Fruit fly (Drosophila melanogaster) whole organism, embryonic: Measurements from ENCODE around the gene CG13038.
A peak's percentile ranks its signal among the peaks of the same experiment; 100 is the strongest.

Source experiments
- Aef1 ChIP-seq: fragments of 200-800 bp; sonication (Bioruptor generic); IDR thresholded peaks from 3 replicates; pipeline ENCODE4 v1.3.6; 2022; ENCODE audit warnings: missing biosample characterization, missing genetic modification characterization
- Atf-2 ChIP-seq: fragments of 200-800 bp; sonication (Bioruptor generic); optimal IDR thresholded peaks from 2 replicates; lab custom pipeline; 2016; ENCODE audit warnings: missing biosample characterization, missing genetic modification characterization
- B-H1 ChIP-seq: fragments of 200-800 bp; sonication (Bioruptor generic); IDR thresholded peaks from 3 replicates; pipeline ENCODE4 v1.3.6; 2022; ENCODE audit warnings: missing biosample characterization, missing genetic modification characterization
- BEAF-32 ChIP-seq: fragments of 200-800 bp; sonication (Bioruptor generic); optimal IDR thresholded peaks from 3 replicates; lab custom pipeline; 2017; ENCODE audit warnings: missing biosample characterization, missing genetic modification characterization, mild to moderate bottlenecking, moderate library complexity, missing genetic modification reagents
- Blimp-1 ChIP-seq: fragments of 200-800 bp; sonication (Bioruptor generic); optimal IDR thresholded peaks from 3 replicates; lab custom pipeline; 2018; ENCODE audit warnings: missing biosample characterization, missing genetic modification characterization, mild to moderate bottlenecking, moderate library complexity, missing genetic modification reagents
- CG10209 ChIP-seq: fragments of 200-800 bp; sonication (Bioruptor generic); optimal IDR thresholded peaks from 3 replicates; lab custom pipeline; 2017; ENCODE audit warnings: missing biosample characterization, mild to moderate bottlenecking, missing genetic modification characterization, missing genetic modification reagents
- CG10274 ChIP-seq: fragments of 200-800 bp; sonication (Bioruptor generic); optimal IDR thresholded peaks from 3 replicates; lab custom pipeline; 2017; ENCODE audit warnings: missing biosample characterization, mild to moderate bottlenecking, missing genetic modification characterization
- CG10321 ChIP-seq: fragments of 200-800 bp; sonication (Bioruptor generic); IDR thresholded peaks from 2 replicates; pipeline ENCODE4 v1.3.6; 2022; ENCODE audit warnings: missing biosample characterization, missing genetic modification characterization
- CG11247 ChIP-seq: fragments of 200-800 bp; sonication (Bioruptor generic); IDR thresholded peaks from 2 replicates; pipeline ENCODE4 v1.3.6; 2022; ENCODE audit warnings: missing biosample characterization, missing genetic modification characterization
- CG12071 ChIP-seq: fragments of 200-800 bp; sonication (Bioruptor generic); optimal IDR thresholded peaks from 3 replicates; lab custom pipeline; 2018; ENCODE audit warnings: missing biosample characterization, mild to moderate bottlenecking, missing genetic modification characterization
- CG12219 ChIP-seq: fragments of 200-800 bp; sonication (Bioruptor generic); optimal IDR thresholded peaks from 3 replicates; lab custom pipeline; 2018; ENCODE audit warnings: missing biosample characterization, mild to moderate bottlenecking, missing genetic modification characterization
- CG15269 ChIP-seq: fragments of 200-800 bp; sonication (Bioruptor generic); optimal IDR thresholded peaks from 2 replicates; lab custom pipeline; 2018; ENCODE audit warnings: missing biosample characterization, mild to moderate bottlenecking, missing genetic modification characterization, moderate library complexity
- CG15601 ChIP-seq: fragments of 200-800 bp; sonication (Bioruptor generic); optimal IDR thresholded peaks from 3 replicates; lab custom pipeline; 2019; ENCODE audit warnings: missing biosample characterization, mild to moderate bottlenecking, missing genetic modification characterization, moderate library complexity
- CG17359 ChIP-seq: fragments of 200-800 bp; sonication (Bioruptor generic); optimal IDR thresholded peaks from 3 replicates; lab custom pipeline; 2018; ENCODE audit warnings: missing biosample characterization, mild to moderate bottlenecking, missing genetic modification characterization, moderate library complexity
- CG18011 ChIP-seq: fragments of 200-800 bp; sonication (Bioruptor generic); optimal IDR thresholded peaks from 2 replicates; lab custom pipeline; 2017; ENCODE audit warnings: missing biosample characterization, missing genetic modification characterization, mild to moderate bottlenecking, moderate library complexity, missing genotype
- CG18262 ChIP-seq: fragments of 200-800 bp; optimal IDR thresholded peaks from 3 replicates; lab custom pipeline; 2019; ENCODE audit warnings: missing biosample characterization, mild to moderate bottlenecking, missing genetic modification characterization, moderate library complexity
- CG6254 ChIP-seq: fragments of 200-800 bp; sonication (Bioruptor generic); optimal IDR thresholded peaks from 3 replicates; lab custom pipeline; 2017; ENCODE audit warnings: mild to moderate bottlenecking, missing biosample characterization, missing genetic modification reagents, missing genetic modification characterization
- CG6854 ChIP-seq: fragments of 200-800 bp; sonication (Bioruptor generic); optimal IDR thresholded peaks from 3 replicates; lab custom pipeline; 2017; ENCODE audit warnings: missing biosample characterization, mild to moderate bottlenecking, missing genetic modification characterization
- CG7928 ChIP-seq: fragments of 200-800 bp; sonication (Bioruptor generic); optimal IDR thresholded peaks from 2 replicates; lab custom pipeline; 2017; ENCODE audit warnings: missing biosample characterization, mild to moderate bottlenecking, missing genetic modification characterization
- CG9797 ChIP-seq: fragments of 200-800 bp; sonication (Bioruptor generic); optimal IDR thresholded peaks from 3 replicates; lab custom pipeline; 2018; ENCODE audit warnings: missing biosample characterization, mild to moderate bottlenecking, missing genetic modification characterization
- Dfd ChIP-seq, 2 experiments: fragments of >200 bp; optimal IDR thresholded peaks; 2 replicates each; lab custom pipeline; 2017; ENCODE audit warnings: missing biosample characterization in 2 of 2, missing genetic modification characterization in 2 of 2
- Dp ChIP-seq: fragments of 200-800 bp; sonication (Bioruptor generic); optimal IDR thresholded peaks from 2 replicates; lab custom pipeline; 2018; ENCODE audit warnings: missing biosample characterization, mild to moderate bottlenecking, missing genetic modification characterization, moderate library complexity
- HmgD ChIP-seq: fragments of 200-800 bp; sonication (Bioruptor generic); optimal IDR thresholded peaks from 3 replicates; lab custom pipeline; 2016; ENCODE audit warnings: missing biosample characterization, missing genetic modification characterization
- Hmr ChIP-seq: fragments of 200-800 bp; sonication (Bioruptor generic); optimal IDR thresholded peaks from 3 replicates; lab custom pipeline; 2017; ENCODE audit warnings: mild to moderate bottlenecking, missing biosample characterization, missing genetic modification reagents, missing genetic modification characterization
- Hmx ChIP-seq: fragments of 200-800 bp; sonication (Bioruptor generic); optimal IDR thresholded peaks from 2 replicates; lab custom pipeline; 2016; ENCODE audit warnings: missing biosample characterization, missing genetic modification characterization
- Hr51 ChIP-seq, 2 experiments: fragments of 200-800 bp; sonication (Bioruptor generic); optimal IDR thresholded peaks; 2 replicates in 1 of 2; 3 replicates in 1 of 2; lab custom pipeline; 2016 to 2018; ENCODE audit warnings: missing biosample characterization in 2 of 2, missing genetic modification characterization in 2 of 2, mild to moderate bottlenecking in 1 of 2, moderate library complexity in 1 of 2
- NC2β ChIP-seq: fragments of 200-800 bp; sonication (Bioruptor generic); optimal IDR thresholded peaks from 2 replicates; lab custom pipeline; 2016; ENCODE audit warnings: missing biosample characterization, missing genetic modification characterization
- Opbp ChIP-seq: fragments of 200-800 bp; sonication (Bioruptor generic); IDR thresholded peaks from 3 replicates; pipeline ENCODE4 v1.3.6; 2022; ENCODE audit warnings: missing biosample characterization, missing genetic modification characterization; ENCODE audit not compliant: partially characterized antibody
- Optix ChIP-seq: fragments of 200-800 bp; sonication (Bioruptor generic); IDR thresholded peaks from 3 replicates; pipeline ENCODE4 v1.3.6; 2022; ENCODE audit warnings: missing biosample characterization, missing genetic modification characterization
- Ptx1 ChIP-seq: fragments of 200-800 bp; sonication (Bioruptor generic); IDR thresholded peaks from 2 replicates; pipeline ENCODE4 v1.3.6; 2022; ENCODE audit warnings: missing biosample characterization, missing genetic modification characterization
- Spps ChIP-seq: fragments of 200-800 bp; sonication (Bioruptor generic); optimal IDR thresholded peaks from 2 replicates; lab custom pipeline; 2018; ENCODE audit warnings: missing biosample characterization, mild to moderate bottlenecking, missing genetic modification characterization
- ato ChIP-seq: fragments of 200-800 bp; sonication (Bioruptor generic); IDR thresholded peaks from 2 replicates; pipeline ENCODE4 v1.3.6; 2022; ENCODE audit warnings: missing biosample characterization, missing genetic modification characterization; ENCODE audit not compliant: partially characterized antibody
- bab2 ChIP-seq: fragments of 200-800 bp; sonication (Bioruptor generic); optimal IDR thresholded peaks from 2 replicates; lab custom pipeline; 2016; ENCODE audit warnings: missing biosample characterization, missing genetic modification characterization
- cato ChIP-seq: fragments of 200-800 bp; sonication (Bioruptor generic); optimal IDR thresholded peaks from 2 replicates; lab custom pipeline; 2016; ENCODE audit warnings: missing biosample characterization, missing genetic modification characterization, borderline replicate concordance
- cg ChIP-seq: fragments of 200-800 bp; sonication (Bioruptor generic); optimal IDR thresholded peaks from 3 replicates; lab custom pipeline; 2019; ENCODE audit warnings: missing biosample characterization, mild to moderate bottlenecking, missing genetic modification characterization, moderate library complexity
- chm ChIP-seq: fragments of 200-800 bp; sonication (Bioruptor generic); IDR thresholded peaks from 2 replicates; pipeline ENCODE4 v1.3.6; 2022; ENCODE audit warnings: missing biosample characterization, missing genetic modification characterization
- dpn ChIP-seq, 2 experiments: fragments of 200-800 bp; sonication (Bioruptor generic); optimal IDR thresholded peaks; 3 replicates each; lab custom pipeline; 2016; ENCODE audit warnings: missing biosample characterization in 2 of 2, missing genetic modification characterization in 2 of 2
- en ChIP-seq: fragments of 200-800 bp; sonication (Bioruptor generic); optimal IDR thresholded peaks from 2 replicates; lab custom pipeline; 2016; ENCODE audit warnings: missing biosample characterization, missing genetic modification characterization
- eyg ChIP-seq: fragments of 200-800 bp; sonication (Bioruptor generic); optimal IDR thresholded peaks from 3 replicates; lab custom pipeline; 2016; ENCODE audit warnings: missing biosample characterization, missing genetic modification characterization
- fd3F ChIP-seq: fragments of 200-800 bp; sonication (Bioruptor generic); optimal IDR thresholded peaks from 2 replicates; lab custom pipeline; 2018; ENCODE audit warnings: missing biosample characterization, mild to moderate bottlenecking, missing genetic modification characterization, moderate library complexity
- fru ChIP-seq: fragments of >200 bp; optimal IDR thresholded peaks from 2 replicates; lab custom pipeline; 2017
- lab ChIP-seq: fragments of 200-800 bp; sonication (Bioruptor generic); optimal IDR thresholded peaks from 3 replicates; lab custom pipeline; 2017; ENCODE audit warnings: missing biosample characterization, missing genetic modification characterization, mild to moderate bottlenecking, moderate library complexity, missing genetic modification reagents
- mld ChIP-seq: fragments of 200-800 bp; sonication (Bioruptor generic); IDR thresholded peaks from 3 replicates; pipeline ENCODE4 v1.3.6; 2022; ENCODE audit warnings: missing biosample characterization, missing genetic modification characterization; ENCODE audit not compliant: partially characterized antibody
- oc ChIP-seq: fragments of 200-800 bp; sonication (Bioruptor generic); optimal IDR thresholded peaks from 2 replicates; lab custom pipeline; 2018; ENCODE audit warnings: missing biosample characterization, mild to moderate bottlenecking, missing genetic modification characterization, moderate library complexity
- odd ChIP-seq: fragments of 200-800 bp; sonication (Bioruptor generic); optimal IDR thresholded peaks from 2 replicates; lab custom pipeline; 2017; ENCODE audit warnings: missing biosample characterization, mild to moderate bottlenecking, missing genetic modification characterization
- p53 ChIP-seq: fragments of 200-800 bp; sonication (Bioruptor generic); optimal IDR thresholded peaks from 2 replicates; lab custom pipeline; 2016; ENCODE audit warnings: missing biosample characterization, missing genetic modification characterization
- sens-2 ChIP-seq: fragments of 200-800 bp; sonication (Bioruptor generic); IDR thresholded peaks from 2 replicates; pipeline ENCODE4 v1.3.6; 2022; ENCODE audit warnings: missing biosample characterization, missing genetic modification characterization
- slou ChIP-seq: fragments of 200-800 bp; sonication (Bioruptor generic); optimal IDR thresholded peaks from 3 replicates; lab custom pipeline; 2016; ENCODE audit warnings: missing biosample characterization, missing genetic modification characterization
- ttk ChIP-seq: fragments of 200-800 bp; sonication (Bioruptor generic); IDR thresholded peaks from 2 replicates; pipeline ENCODE4 v2.1.2; 2022; ENCODE audit warnings: missing biosample characterization, missing genetic modification characterization
- tx ChIP-seq: fragments of 200-800 bp; sonication (Bioruptor generic); optimal IDR thresholded peaks from 2 replicates; lab custom pipeline; 2016; ENCODE audit warnings: missing biosample characterization, missing genetic modification characterization

Gene CG13038

dm6 chr3L:16289067-16289466 lies 38.6 kb downstream of the CG13038 start (continued):
- TF ChIP-seq Opbp (GFP tag; lab: Robert Waterston, UW) (no peak), CG6854 (GFP tag; lab: Kevin White, UChicago) (no peak), NC2β (GFP tag; lab: Kevin White, UChicago) (no peak), Spps (tag; lab: Kevin White, UChicago) (no peak), CG18011 (GFP tag; lab: Kevin White, UChicago) (no peak), CG7928 (GFP tag; lab: Kevin White, UChicago) (no peak), Ptx1 (0 out of 2 replicates have a peak, but pooled peaks have one; percentile 43), Dp (no peak), Optix (GFP tag; lab: Robert Waterston, UW) (no peak), p53 (GFP tag; lab: Kevin White, UChicago) (no peak), CG6254 (no peak), CG9797 (GFP tag; lab: Kevin White, UChicago) (no peak), Aef1 (0 out of 3 replicates have a peak, but pooled peaks have one; percentile 16), odd (GFP tag; lab: Kevin White, UChicago) (no peak), CG10274 (no peak), BEAF-32 (GFP tag; lab: Kevin White, UChicago) (no peak), HmgD (GFP tag; lab: Kevin White, UChicago) (no peak), CG10209 (GFP tag; lab: Kevin White, UChicago) (peak; percentile 23), Atf-2 (GFP tag; lab: Kevin White, UChicago) (no peak), bab2 (no peak), ato (no peak), Dfd (GFP tag; optimal IDR thresholded peaks at IDR 0.05; lab: Kevin White, UChicago) (no peak), CG10321 (0 out of 2 replicates have a peak, but pooled peaks have one; percentile 9), mld (GFP tag; lab: Robert Waterston, UW) (no peak), CG18262 (tag; lab: Kevin White, UChicago) (no peak), lab (GFP tag; lab: Kevin White, UChicago) (peak; percentile 19), CG12219 (GFP tag; lab: Kevin White, UChicago) (no peak), dpn (GFP tag; optimal IDR thresholded peaks at IDR 0.05; lab: Kevin White, UChicago) (peak in 1 of 2 experiments; percentile 38), CG11247 (GFP tag; lab: Robert Waterston, UW) (no peak), CG15269 (peak; percentile 67), fru (lab: Kevin White, UChicago) (no peak), B-H1 (GFP tag; lab: Robert Waterston, UW) (0 out of 3 replicates have a peak, but pooled peaks have one; percentile 16), cato (GFP tag; lab: Kevin White, UChicago) (no peak), Hmx (GFP tag; lab: Kevin White, UChicago) (no peak), CG15601 (tag; lab: Kevin White, UChicago) (no peak), CG12071 (GFP tag; lab: Kevin White, UChicago) (no peak), Hmr (GFP tag; lab: Kevin White, UChicago) (no peak), slou (no peak), CG17359 (tag; lab: Kevin White, UChicago) (no peak), ttk (0 out of 2 replicates have a peak, but pooled peaks have one; percentile 11), fd3F (GFP tag; lab: Kevin White, UChicago) (peak; percentile 36), oc (tag; lab: Kevin White, UChicago) (no peak), sens-2 (no peak), eyg (GFP tag; lab: Kevin White, UChicago) (no peak), chm (GFP tag; lab: Robert Waterston, UW) (no peak), tx (GFP tag; lab: Kevin White, UChicago) (no peak), cg (no peak), Hr51 (GFP tag; optimal IDR thresholded peaks at IDR 0.05; lab: Kevin White, UChicago) (peak in 1 of 2 experiments; percentile 69), Blimp-1 (peak; percentile 22), en (GFP tag; lab: Kevin White, UChicago) (no peak)
